Worm (Caenorhabditis elegans) whole organism, L4/young adult: Measurements from ENCODE around the gene F45B8.5.

Source experiments
- W03F9.2 ChIP-seq: fragments of 150-350 bp; optimal IDR thresholded peaks from 2 replicates; lab custom pipeline; 2014; ENCODE audit warnings: missing biosample characterization, missing genetic modification characterization
- him-1 ChIP-seq: sonication (generic microtip); optimal IDR thresholded peaks from 2 replicates; lab custom pipeline; 2016; ENCODE audit warnings: missing genotype, missing genetic modification reagents, missing genetic modification characterization, missing compliant biosample characterization

ce11 chrX:14976840-14977534 lies 11.1 kb downstream of the F45B8.5 start:
- TF ChIP-seq him-1 (no peak), W03F9.2 (no peak)
